Worm (Caenorhabditis elegans) whole organism, midembryonic: ENCODE measurements around the gene tdpo-1.

Source experiments
- T22C8.4 ChIP-seq: fragments of 200-800 bp; sonication (Bioruptor generic); IDR thresholded peaks from 2 replicates; pipeline ENCODE4 v1.3.6; 2022; ENCODE audit warnings: missing genetic modification characterization, missing compliant biosample characterization
- cog-1 ChIP-seq: sonication (generic microtip); optimal IDR thresholded peaks from 2 replicates; lab custom pipeline; 2016; ENCODE audit warnings: missing genetic modification characterization, missing compliant biosample characterization
- flt-1 ChIP-seq: fragments of 200-800 bp; sonication (Bioruptor generic); IDR thresholded peaks from 2 replicates; pipeline ENCODE4 v1.3.6; 2022; ENCODE audit warnings: missing genetic modification characterization, missing compliant biosample characterization
- klf-2 ChIP-seq: fragments of 200-800 bp; sonication (Bioruptor generic); conservative IDR thresholded peaks from 2 replicates; pipeline ENCODE4 v1.3.6; 2022; ENCODE audit warnings: missing genetic modification reagents, missing genetic modification characterization, missing compliant biosample characterization
- med-1 ChIP-seq: sonication (generic microtip); optimal IDR thresholded peaks from 2 replicates; lab custom pipeline; 2017; ENCODE audit warnings: missing genetic modification characterization, mild to moderate bottlenecking, missing compliant biosample characterization, antibody characterized with exemption, missing genetic modification reagents; ENCODE audit not compliant: insufficient read depth
- ref-1 ChIP-seq: fragments of 200-800 bp; sonication (Bioruptor generic); conservative IDR thresholded peaks from 2 replicates; pipeline ENCODE4 v1.3.6; 2022; ENCODE audit warnings: missing genetic modification reagents, missing genetic modification characterization, missing compliant biosample characterization
- tab-1 ChIP-seq: fragments of 200-800 bp; sonication (Bioruptor generic); IDR thresholded peaks from 2 replicates; pipeline ENCODE4 v1.3.6; 2022; ENCODE audit warnings: missing genetic modification characterization, missing compliant biosample characterization
- ztf-23 ChIP-seq: fragments of 200-800 bp; sonication (Bioruptor generic); IDR thresholded peaks from 2 replicates; pipeline ENCODE4 v1.3.6; 2022; ENCODE audit warnings: missing genetic modification reagents, missing genetic modification characterization, missing compliant biosample characterization
- ztf-29 ChIP-seq: fragments of 200-800 bp; sonication (Bioruptor generic); IDR thresholded peaks from 2 replicates; pipeline ENCODE4 v1.3.6; 2022; ENCODE audit warnings: missing genetic modification reagents, missing genetic modification characterization, missing compliant biosample characterization

DNA sequence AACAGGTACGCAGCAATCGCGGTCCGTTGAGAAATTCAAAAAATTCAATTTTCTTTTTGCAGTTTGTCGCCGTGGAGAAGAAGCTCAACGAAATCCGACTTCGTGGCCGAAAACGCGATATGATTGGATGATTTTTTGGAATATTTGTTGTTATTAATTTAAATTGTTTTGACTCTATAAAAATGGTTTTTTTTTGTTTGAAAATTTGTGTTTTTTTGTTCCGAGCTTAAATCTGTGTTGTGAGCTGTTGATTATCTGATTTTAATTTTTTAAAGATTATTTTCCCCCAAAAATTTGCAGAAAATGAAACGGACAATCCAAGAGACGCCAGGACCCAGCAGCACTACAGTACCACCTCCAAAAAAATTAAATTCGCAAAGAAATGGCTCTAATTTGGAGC is at the start of gene tdpo-1:
- TF ChIP-seq klf-2 (GFP tag; lab: Robert Waterston, UW) (no peak), cog-1 (tag; lab: Kevin White, UChicago) (no peak), flt-1 (GFP tag; lab: Robert Waterston, UW) (no peak), ref-1 (GFP tag; lab: Robert Waterston, UW) (no peak), ztf-23 (GFP tag; lab: Robert Waterston, UW) (no peak), T22C8.4 (GFP tag; lab: Robert Waterston, UW) (no peak), tab-1 (no peak), ztf-29 (GFP tag; lab: Robert Waterston, UW) (no peak), med-1 (GFP tag; lab: Kevin White, UChicago) (no peak)
